Fruit fly (Drosophila melanogaster): ENCODE data around the gene CG17917.
A peak's percentile ranks its signal among the peaks of the same experiment; 100 is the strongest.

The CG17917 gene

DNA sequence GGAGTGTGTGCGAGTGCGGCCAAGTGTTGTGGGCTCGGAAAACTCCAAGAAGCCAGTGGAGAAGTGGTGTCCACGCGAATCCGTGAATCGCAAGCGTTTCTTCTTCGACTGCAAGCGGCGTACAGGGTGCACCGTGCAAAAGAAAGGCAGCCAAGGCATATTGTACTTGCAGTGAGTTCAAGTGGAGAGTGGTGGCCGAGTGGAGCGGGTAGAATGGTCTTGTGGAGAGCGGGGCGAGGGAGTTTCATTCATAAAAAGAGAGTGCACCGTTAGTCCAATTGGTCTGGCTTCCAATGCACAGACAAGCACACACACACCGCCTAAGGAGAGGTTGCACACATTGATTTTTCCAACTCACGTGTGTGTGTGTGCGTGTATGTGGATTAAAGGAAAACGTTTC is 9.4 kb downstream of the CG17917 start (continued):
- no peak for TF ChIP-seq Fer2 (tag; optimal IDR thresholded peaks at IDR 0.05)
- peak; percentile 21 for TF ChIP-seq CG6813 (GFP tag; optimal IDR thresholded peaks at IDR 0.05)
- no peak for TF ChIP-seq Aef1 (GFP tag; IDR thresholded peaks at IDR 0.05)
- TF ChIP-seq Stat92E (GFP tag; optimal IDR thresholded peaks at IDR 0.05): no peak
- peak; percentile 56 for TF ChIP-seq Elba2 (GFP tag; optimal IDR thresholded peaks at IDR 0.05)
- peak; percentile 20 for TF ChIP-seq HLHmδ (GFP tag; optimal IDR thresholded peaks at IDR 0.05)
- peak; percentile 61 for TF ChIP-seq cad (GFP tag; optimal IDR thresholded peaks at IDR 0.05)
- peak; percentile 85 for TF ChIP-seq cg (GFP tag; optimal IDR thresholded peaks at IDR 0.05)
- TF ChIP-seq CG16779 (GFP tag; IDR thresholded peaks at IDR 0.05): 0 out of 2 replicates have a peak, but pooled peaks have one; percentile 16
- peak; percentile 61 for TF ChIP-seq crol (GFP tag; IDR thresholded peaks at IDR 0.05)
- TF ChIP-seq stc (GFP tag; IDR thresholded peaks at IDR 0.05): 0 out of 2 replicates have a peak, but pooled peaks have one; percentile 11
- peak; percentile 39 for TF ChIP-seq Neu2 (GFP tag; optimal IDR thresholded peaks at IDR 0.05; ENCODE audit: borderline replicate concordance)
- no peak for TF ChIP-seq Hr39 (optimal IDR thresholded peaks at IDR 0.05)
- peak; percentile 21 for TF ChIP-seq kni (GFP tag; optimal IDR thresholded peaks at IDR 0.05)
- TF ChIP-seq CG3838 (GFP tag; optimal IDR thresholded peaks at IDR 0.05): no peak
- TF ChIP-seq otp (GFP tag; IDR thresholded peaks at IDR 0.05): 0 out of 3 replicates have a peak, but pooled peaks have one; percentile 4
- no peak for TF ChIP-seq Lhr (GFP tag; optimal IDR thresholded peaks at IDR 0.05)
- peak; percentile 44 to 93 for TF ChIP-seq insv (GFP tag; optimal IDR thresholded peaks at IDR 0.05)
- TF ChIP-seq so (GFP tag; IDR thresholded peaks at IDR 0.05): peak; percentile 44; the same call in 1 of the 3 replicates
- TF ChIP-seq p53 (GFP tag; optimal IDR thresholded peaks at IDR 0.05): no peak
- no peak for TF ChIP-seq fd64A (GFP tag; optimal IDR thresholded peaks at IDR 0.05)
- peak; percentile 100 for TF ChIP-seq CG6254 (GFP tag; optimal IDR thresholded peaks at IDR 0.05)
- peak; percentile 43 for TF ChIP-seq CG8359 (GFP tag; optimal IDR thresholded peaks at IDR 0.05; ENCODE audit: borderline replicate concordance)
- TF ChIP-seq onecut (GFP tag; IDR thresholded peaks at IDR 0.05): peak; percentile 84
- no peak for TF ChIP-seq gcm2 (GFP tag; optimal IDR thresholded peaks at IDR 0.05)
- no peak for TF ChIP-seq CG11696 (GFP tag; IDR thresholded peaks at IDR 0.05)
- no peak for TF ChIP-seq CG4730 (GFP tag; IDR thresholded peaks at IDR 0.05)
- no peak for TF ChIP-seq chinmo (GFP tag; IDR thresholded peaks at IDR 0.05; ENCODE audit: partially characterized antibody)
- TF ChIP-seq ind (GFP tag; optimal IDR thresholded peaks at IDR 0.05): no peak
- TF ChIP-seq CG2199 (GFP tag; IDR thresholded peaks at IDR 0.05): peak; percentile 66; the same call in 1 of the 3 replicates
- TF ChIP-seq Nf-YB (GFP tag; optimal IDR thresholded peaks at IDR 0.05): peak; percentile 21
- TF ChIP-seq chm (GFP tag; IDR thresholded peaks at IDR 0.05): no peak
- no peak for TF ChIP-seq Sry-δ (GFP tag; optimal IDR thresholded peaks at IDR 0.05)
- TF ChIP-seq Dll (GFP tag; IDR thresholded peaks at IDR 0.05; ENCODE audit: partially characterized antibody): no peak
- TF ChIP-seq CG34224 (GFP tag; IDR thresholded peaks at IDR 0.05; ENCODE audit: partially characterized antibody): no peak
- TF ChIP-seq Xrp1 (GFP tag; IDR thresholded peaks at IDR 0.05): no peak
- 0 out of 3 replicates have a peak, but pooled peaks have one; percentile 31 for TF ChIP-seq z (GFP tag; IDR thresholded peaks at IDR 0.05)
- TF ChIP-seq mirr (GFP tag; optimal IDR thresholded peaks at IDR 0.05): no peak
- TF ChIP-seq pan (optimal IDR thresholded peaks at IDR 0.05): no peak
- TF ChIP-seq pan (GFP tag; optimal IDR thresholded peaks at IDR 0.05 in 1 of 2, IDR thresholded peaks at IDR 0.05 in 1 of 2): peak in 1 of 2 experiments; percentile 22
- no peak for TF ChIP-seq unpg (GFP tag; optimal IDR thresholded peaks at IDR 0.05)
- TF ChIP-seq D19B (GFP tag; optimal IDR thresholded peaks at IDR 0.05): no peak
- peak; percentile 72 for TF ChIP-seq CG4617 (GFP tag; optimal IDR thresholded peaks at IDR 0.05; ENCODE audit: borderline replicate concordance)
- TF ChIP-seq CG2116 (GFP tag; optimal IDR thresholded peaks at IDR 0.05): no peak
